Worm (Caenorhabditis elegans): ENCODE results near the gene C40H1.8.

DNA sequence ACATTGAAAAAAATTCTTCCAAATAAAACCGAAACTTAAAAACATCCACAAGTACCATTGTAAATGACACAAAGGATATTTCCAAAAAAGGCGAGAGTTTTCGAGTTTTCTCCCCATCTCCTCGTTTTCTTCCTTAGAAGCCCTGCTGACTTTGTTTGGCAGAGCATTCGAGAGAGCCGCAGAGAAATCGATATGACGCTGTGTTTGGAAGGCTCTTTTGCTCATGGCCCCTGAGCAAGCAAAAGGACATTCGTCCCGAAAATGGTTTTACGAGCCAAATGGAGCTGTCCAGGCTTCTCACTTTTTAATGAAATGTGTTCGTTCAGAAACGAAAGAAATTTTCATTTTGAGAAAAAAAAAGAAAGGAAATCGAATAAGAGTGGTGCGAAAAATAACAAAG is 42.4 kb upstream of the C40H1.8 start:
- TF ChIP-seq ama-1 (optimal IDR thresholded peaks at IDR 0.05): no peak
- TF ChIP-seq ets-7 (tag; optimal IDR thresholded peaks at IDR 0.05): no peak
- TF ChIP-seq F13C5.2 (tag; optimal IDR thresholded peaks at IDR 0.05): no peak
- TF ChIP-seq tbx-11 (GFP tag; IDR thresholded peaks at IDR 0.05): no peak

All from whole organism, early embryonic.